Fruit fly (Drosophila melanogaster) whole organism, embryonic: ENCODE results near the gene Ostgamma.

Source experiments
- Adf1 ChIP-seq: fragments of 200-800 bp; sonication (Bioruptor generic); IDR thresholded peaks from 2 replicates; pipeline ENCODE4 v1.3.6; 2022; ENCODE audit warnings: missing biosample characterization, missing genetic modification characterization
- Asciz ChIP-seq: fragments of 200-800 bp; sonication (Bioruptor generic); optimal IDR thresholded peaks from 2 replicates; lab custom pipeline; 2017; ENCODE audit warnings: missing biosample characterization, mild to moderate bottlenecking, missing genetic modification characterization, missing genetic modification reagents
- CG10431 ChIP-seq: fragments of 200-800 bp; sonication (Bioruptor generic); optimal IDR thresholded peaks from 3 replicates; lab custom pipeline; 2018; ENCODE audit warnings: missing biosample characterization, mild to moderate bottlenecking, missing genetic modification characterization
- CG15479 ChIP-seq: fragments of 200-800 bp; sonication (Bioruptor generic); optimal IDR thresholded peaks from 3 replicates; lab custom pipeline; 2019; ENCODE audit warnings: missing biosample characterization, mild to moderate bottlenecking, missing genetic modification characterization, moderate library complexity
- CG18262 ChIP-seq: fragments of 200-800 bp; optimal IDR thresholded peaks from 3 replicates; lab custom pipeline; 2019; ENCODE audit warnings: missing biosample characterization, mild to moderate bottlenecking, missing genetic modification characterization, moderate library complexity
- CG2199 ChIP-seq: fragments of 200-800 bp; sonication (Bioruptor generic); IDR thresholded peaks from 3 replicates; pipeline ENCODE4 v1.3.6; 2022; ENCODE audit warnings: missing biosample characterization, missing genetic modification characterization
- CG31388 ChIP-seq: fragments of 200-800 bp; sonication (Bioruptor generic); optimal IDR thresholded peaks from 2 replicates; lab custom pipeline; 2016; ENCODE audit warnings: missing biosample characterization, missing genetic modification characterization
- CG32767 ChIP-seq: fragments of 200-800 bp; sonication (Bioruptor generic); IDR thresholded peaks from 2 replicates; pipeline ENCODE4 v1.3.6; 2022; ENCODE audit warnings: missing biosample characterization, missing genetic modification characterization
- CG3281 ChIP-seq: fragments of 200-800 bp; sonication (Bioruptor generic); optimal IDR thresholded peaks from 3 replicates; lab custom pipeline; 2017; ENCODE audit warnings: missing biosample characterization, mild to moderate bottlenecking, missing genetic modification characterization
- CG33213 ChIP-seq: fragments of 200-800 bp; sonication (Bioruptor generic); optimal IDR thresholded peaks from 3 replicates; lab custom pipeline; 2016; ENCODE audit warnings: missing biosample characterization, missing genetic modification characterization
- CG34224 ChIP-seq: fragments of 200-800 bp; sonication (Bioruptor generic); IDR thresholded peaks from 3 replicates; pipeline ENCODE4 v1.3.6; 2022; ENCODE audit warnings: missing biosample characterization, missing genetic modification characterization; ENCODE audit not compliant: partially characterized antibody
- CG5180 ChIP-seq: fragments of 200-800 bp; sonication (Bioruptor generic); optimal IDR thresholded peaks from 3 replicates; lab custom pipeline; 2017; ENCODE audit warnings: missing biosample characterization, missing genetic modification characterization, mild to moderate bottlenecking, moderate library complexity, missing genetic modification reagents
- CG6175 ChIP-seq: fragments of 200-800 bp; sonication (Bioruptor generic); IDR thresholded peaks from 3 replicates; pipeline ENCODE4 v1.3.6; 2022; ENCODE audit warnings: missing biosample characterization, missing genetic modification characterization
- CG7271 ChIP-seq: fragments of 200-800 bp; sonication (Bioruptor generic); optimal IDR thresholded peaks from 2 replicates; lab custom pipeline; 2018; ENCODE audit warnings: missing biosample characterization, mild to moderate bottlenecking, missing genetic modification characterization, moderate library complexity
- CG7745 ChIP-seq: fragments of 200-800 bp; sonication (Bioruptor generic); optimal IDR thresholded peaks from 2 replicates; lab custom pipeline; 2018; ENCODE audit warnings: missing biosample characterization, mild to moderate bottlenecking, missing genetic modification characterization, moderate library complexity
- CG7987 ChIP-seq: fragments of 200-800 bp; sonication (Bioruptor generic); optimal IDR thresholded peaks from 2 replicates; lab custom pipeline; 2018; ENCODE audit warnings: missing biosample characterization, mild to moderate bottlenecking, missing genetic modification characterization, moderate library complexity
- Deaf1 ChIP-seq: fragments of 200-800 bp; optimal IDR thresholded peaks from 3 replicates; lab custom pipeline; 2019; ENCODE audit warnings: missing biosample characterization, mild to moderate bottlenecking, missing genetic modification characterization, moderate library complexity
- Dek ChIP-seq: fragments of 200-800 bp; sonication (Bioruptor generic); optimal IDR thresholded peaks from 3 replicates; lab custom pipeline; 2019; ENCODE audit warnings: missing biosample characterization, mild to moderate bottlenecking, missing genetic modification characterization, moderate library complexity
- E2f1 ChIP-seq: fragments of 200-800 bp; sonication (Bioruptor generic); IDR thresholded peaks from 2 replicates; pipeline ENCODE4 v1.3.6; 2022; ENCODE audit warnings: missing biosample characterization, missing genetic modification characterization
- HmgD ChIP-seq: fragments of 200-800 bp; sonication (Bioruptor generic); optimal IDR thresholded peaks from 3 replicates; lab custom pipeline; 2016; ENCODE audit warnings: missing biosample characterization, missing genetic modification characterization
- Med ChIP-seq: fragments of 200-800 bp; sonication (Bioruptor generic); peaks from one replicate; lab custom pipeline; 2016; ENCODE audit warnings: missing biosample characterization, missing genetic modification characterization, mild to moderate bottlenecking, inconsistent platforms, moderate library complexity
- Mes4 ChIP-seq: fragments of 200-800 bp; sonication (Bioruptor generic); optimal IDR thresholded peaks from 2 replicates; lab custom pipeline; 2016; ENCODE audit warnings: missing biosample characterization, missing genetic modification characterization
- Spps ChIP-seq: fragments of 200-800 bp; sonication (Bioruptor generic); optimal IDR thresholded peaks from 2 replicates; lab custom pipeline; 2018; ENCODE audit warnings: missing biosample characterization, mild to moderate bottlenecking, missing genetic modification characterization
- Sry-δ ChIP-seq: fragments of 200-800 bp; sonication (Bioruptor generic); optimal IDR thresholded peaks from 2 replicates; lab custom pipeline; 2016; ENCODE audit warnings: missing biosample characterization, missing genetic modification characterization
- Ssrp ChIP-seq: fragments of 200-800 bp; sonication (Bioruptor generic); optimal IDR thresholded peaks from 2 replicates; lab custom pipeline; 2018; ENCODE audit warnings: missing biosample characterization, mild to moderate bottlenecking, missing genetic modification characterization, moderate library complexity
- Vsx1 ChIP-seq: fragments of 200-800 bp; sonication (Bioruptor generic); optimal IDR thresholded peaks from 2 replicates; lab custom pipeline; 2017; ENCODE audit warnings: missing biosample characterization, mild to moderate bottlenecking, missing genetic modification characterization, missing genetic modification reagents
- Xbp1 ChIP-seq: fragments of 200-800 bp; sonication (Bioruptor generic); optimal IDR thresholded peaks from 3 replicates; lab custom pipeline; 2016; ENCODE audit warnings: missing biosample characterization, mild to moderate bottlenecking, missing genetic modification characterization
- bbx ChIP-seq: fragments of 200-800 bp; sonication (Bioruptor generic); IDR thresholded peaks from 2 replicates; pipeline ENCODE4 v1.3.6; 2022; ENCODE audit warnings: missing biosample characterization, missing genetic modification characterization; ENCODE audit not compliant: partially characterized antibody
- bowl ChIP-seq: fragments of 200-800 bp; sonication (Bioruptor generic); IDR thresholded peaks from 2 replicates; pipeline ENCODE4 v1.3.6; 2022; ENCODE audit warnings: missing biosample characterization, missing genetic modification characterization
- crp ChIP-seq, 2 experiments: fragments of 200-800 bp; sonication (Bioruptor generic); optimal IDR thresholded peaks; 2 replicates in 1 of 2; 3 replicates in 1 of 2; lab custom pipeline; 2017; ENCODE audit warnings: missing biosample characterization in 2 of 2, missing genetic modification characterization in 2 of 2, mild to moderate bottlenecking in 1 of 2, moderate library complexity in 1 of 2
- cwo ChIP-seq: fragments of 200-800 bp; sonication (Bioruptor generic); optimal IDR thresholded peaks from 3 replicates; lab custom pipeline; 2017; ENCODE audit warnings: missing biosample characterization, missing genetic modification characterization, mild to moderate bottlenecking, moderate library complexity, missing genetic modification reagents
- dysf ChIP-seq: fragments of 200-800 bp; sonication (Bioruptor generic); IDR thresholded peaks from 3 replicates; pipeline ENCODE4 v1.3.6; 2022; ENCODE audit warnings: missing biosample characterization, missing genetic modification characterization
- fd96Cb ChIP-seq: fragments of 200-800 bp; sonication (Bioruptor generic); optimal IDR thresholded peaks from 2 replicates; lab custom pipeline; 2018; ENCODE audit warnings: missing biosample characterization, mild to moderate bottlenecking, missing genetic modification characterization, moderate library complexity
- ftz-f1 ChIP-seq: fragments of 200-800 bp; sonication (Bioruptor generic); optimal IDR thresholded peaks from 2 replicates; lab custom pipeline; 2016; ENCODE audit warnings: missing biosample characterization, missing genetic modification characterization
- h ChIP-seq: fragments of >200 bp; optimal IDR thresholded peaks from 2 replicates; lab custom pipeline; 2017
- insv ChIP-seq, 2 experiments: fragments of 200-800 bp; sonication (Bioruptor generic); optimal IDR thresholded peaks; 3 replicates each; lab custom pipeline; 2016 to 2018; ENCODE audit warnings: missing biosample characterization in 2 of 2, missing genetic modification characterization in 2 of 2
- lilli ChIP-seq: fragments of 200-800 bp; sonication (Bioruptor generic); optimal IDR thresholded peaks from 3 replicates; lab custom pipeline; 2016; ENCODE audit warnings: missing biosample characterization, missing genetic modification characterization
- lov ChIP-seq, 2 experiments: fragments of 200-800 bp in 1 of 2; fragments of >200 bp in 1 of 2; sonication (Bioruptor generic) in 1 of 2; IDR thresholded peaks in 1 of 2; optimal IDR thresholded peaks in 1 of 2; 2 replicates in 1 of 2; 3 replicates in 1 of 2; pipeline versions ENCODE4 v1.3.6 to Lab custom; 2017 to 2022; ENCODE audit warnings: missing biosample characterization in 1 of 2, missing genetic modification characterization in 1 of 2
- mirr ChIP-seq: fragments of 200-800 bp; sonication (Bioruptor generic); optimal IDR thresholded peaks from 3 replicates; lab custom pipeline; 2018; ENCODE audit warnings: missing biosample characterization, mild to moderate bottlenecking, missing genetic modification characterization
- mld ChIP-seq: fragments of 200-800 bp; sonication (Bioruptor generic); IDR thresholded peaks from 3 replicates; pipeline ENCODE4 v1.3.6; 2022; ENCODE audit warnings: missing biosample characterization, missing genetic modification characterization; ENCODE audit not compliant: partially characterized antibody
- nerfin-1 ChIP-seq: fragments of 200-800 bp; sonication (Bioruptor generic); optimal IDR thresholded peaks from 3 replicates; lab custom pipeline; 2019; ENCODE audit warnings: missing biosample characterization, mild to moderate bottlenecking, missing genetic modification characterization, moderate library complexity
- peb ChIP-seq: fragments of 200-800 bp; sonication (Bioruptor generic); IDR thresholded peaks from 2 replicates; pipeline ENCODE4 v1.3.6; 2022; ENCODE audit warnings: missing biosample characterization, missing genetic modification characterization
- pnt ChIP-seq: fragments of 200-800 bp; sonication (Bioruptor generic); optimal IDR thresholded peaks from 3 replicates; lab custom pipeline; 2016; ENCODE audit warnings: missing biosample characterization, missing genetic modification characterization
- pros ChIP-seq: fragments of 200-800 bp; sonication (Bioruptor generic); optimal IDR thresholded peaks from 3 replicates; lab custom pipeline; 2019; ENCODE audit warnings: missing biosample characterization, mild to moderate bottlenecking, missing genetic modification characterization, moderate library complexity
- seq ChIP-seq: fragments of 200-800 bp; sonication (Bioruptor generic); IDR thresholded peaks from 2 replicates; pipeline ENCODE4 v1.3.6; 2022; ENCODE audit warnings: missing biosample characterization, missing genetic modification characterization
- twi ChIP-seq: fragments of 200-800 bp; optimal IDR thresholded peaks from 2 replicates; lab custom pipeline; 2019; ENCODE audit warnings: missing biosample characterization, mild to moderate bottlenecking, missing genetic modification characterization, moderate library complexity
- vnd ChIP-seq: fragments of 200-800 bp; sonication (Bioruptor generic); IDR thresholded peaks from 3 replicates; pipeline ENCODE4 v1.3.6; 2022; ENCODE audit warnings: missing biosample characterization, missing genetic modification characterization; ENCODE audit not compliant: partially characterized antibody
- wek ChIP-seq: fragments of 200-800 bp; sonication (Bioruptor generic); optimal IDR thresholded peaks from 3 replicates; lab custom pipeline; 2018; ENCODE audit warnings: missing biosample characterization, mild to moderate bottlenecking, missing genetic modification characterization, moderate library complexity
- z ChIP-seq: fragments of 200-800 bp; sonication (Bioruptor generic); IDR thresholded peaks from 3 replicates; pipeline ENCODE4 v1.3.6; 2022; ENCODE audit warnings: missing biosample characterization, missing genetic modification characterization
- zen2 ChIP-seq: fragments of 200-800 bp; sonication (Bioruptor generic); IDR thresholded peaks from 3 replicates; pipeline ENCODE4 v1.3.6; 2022; ENCODE audit warnings: missing biosample characterization, missing genetic modification characterization; ENCODE audit not compliant: partially characterized antibody

The Ostgamma gene

DNA sequence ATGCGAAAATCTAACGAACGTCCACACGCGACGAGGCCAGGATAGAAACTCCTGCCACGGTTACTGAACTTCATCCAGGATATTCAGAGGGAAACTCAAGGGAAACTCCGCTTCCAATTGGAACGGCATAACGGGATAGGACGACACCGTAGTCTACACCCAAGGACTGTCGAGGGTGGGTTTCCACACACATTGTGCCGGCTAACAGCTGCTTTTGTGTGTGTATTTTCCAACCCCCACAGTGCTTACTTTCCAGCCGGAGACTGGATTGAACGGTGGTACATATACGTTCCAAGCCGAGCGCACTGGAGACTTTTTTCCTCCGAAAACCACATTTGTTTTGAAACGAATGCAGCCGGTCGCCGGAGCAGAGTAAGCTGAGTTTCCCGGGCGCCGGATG, 10.9 kb downstream of the Ostgamma start:
- no peak for TF ChIP-seq dysf (GFP tag; lab: Robert Waterston, UW)
- no peak for TF ChIP-seq Adf1 (GFP tag; lab: Robert Waterston, UW)
- no peak for TF ChIP-seq h (lab: Kevin White, UChicago)
- no peak for TF ChIP-seq Vsx1 (GFP tag; lab: Kevin White, UChicago)
- no peak for TF ChIP-seq CG6175
- no peak for TF ChIP-seq mld
- TF ChIP-seq lov (optimal IDR thresholded peaks at IDR 0.05; lab: Kevin White, UChicago) = no peak
- no peak for TF ChIP-seq lov (GFP tag; IDR thresholded peaks at IDR 0.05; lab: Robert Waterston, UW)
- no peak for TF ChIP-seq cwo
- TF ChIP-seq Mes4 (GFP tag; lab: Kevin White, UChicago) = no peak
- TF ChIP-seq CG7745 (tag; lab: Kevin White, UChicago) = no peak
- TF ChIP-seq vnd (GFP tag; lab: Robert Waterston, UW) = no peak
- TF ChIP-seq Asciz = no peak
- TF ChIP-seq CG32767 (GFP tag; lab: Robert Waterston, UW) = peak; percentile 20; the same call in 1 of the 2 replicates
- no peak for TF ChIP-seq nerfin-1 (tag; lab: Kevin White, UChicago)
- 0 out of 3 replicates have a peak, but pooled peaks have one; percentile 18 for TF ChIP-seq CG34224
- no peak for TF ChIP-seq CG18262
- no peak for TF ChIP-seq Ssrp (tag; lab: Kevin White, UChicago)
- no peak for TF ChIP-seq Dek (tag; lab: Kevin White, UChicago)
- peak; percentile 14; the same call in 1 of the 2 replicates for TF ChIP-seq bbx (GFP tag; lab: Robert Waterston, UW)
- TF ChIP-seq mirr (GFP tag; lab: Kevin White, UChicago) = no peak
- TF ChIP-seq CG5180 (GFP tag; lab: Kevin White, UChicago) = no peak
- peak; percentile 17 for TF ChIP-seq twi (tag; lab: Kevin White, UChicago)
- no peak for TF ChIP-seq Spps (tag; lab: Kevin White, UChicago)
- TF ChIP-seq fd96Cb (tag; lab: Kevin White, UChicago) = no peak
- no peak for TF ChIP-seq wek (GFP tag; lab: Kevin White, UChicago)
- no peak for TF ChIP-seq CG31388 (GFP tag; lab: Kevin White, UChicago)
- TF ChIP-seq CG33213 (GFP tag; lab: Kevin White, UChicago) = no peak
- TF ChIP-seq Xbp1 (GFP tag; lab: Kevin White, UChicago) = no peak
- peak; percentile 36 for TF ChIP-seq CG10431
- TF ChIP-seq zen2 (GFP tag; lab: Robert Waterston, UW) = no peak
- 0 out of 2 replicates have a peak, but pooled peaks have one; percentile 8 for TF ChIP-seq bowl
- no peak for TF ChIP-seq CG2199 (GFP tag; lab: Robert Waterston, UW)
- TF ChIP-seq ftz-f1 (GFP tag; lab: Kevin White, UChicago) = no peak
- TF ChIP-seq CG7987 = no peak
- peak; percentile 56 to 88 for TF ChIP-seq insv (GFP tag; optimal IDR thresholded peaks at IDR 0.05; lab: Kevin White, UChicago)
- TF ChIP-seq seq (GFP tag; lab: Robert Waterston, UW) = peak; percentile 83
- TF ChIP-seq crp (GFP tag; optimal IDR thresholded peaks at IDR 0.05; lab: Kevin White, UChicago) = peak in 1 of 2 experiments; percentile 37
- TF ChIP-seq pros (GFP tag; lab: Kevin White, UChicago) = peak; percentile 72
- no peak for TF ChIP-seq CG7271 (tag; lab: Kevin White, UChicago)
- no peak for TF ChIP-seq CG15479 (GFP tag; lab: Kevin White, UChicago)
- TF ChIP-seq HmgD = no peak
- TF ChIP-seq Med (GFP tag; lab: Kevin White, UChicago) = peak; percentile 24
- TF ChIP-seq Sry-δ (GFP tag; lab: Kevin White, UChicago) = no peak
- TF ChIP-seq peb (GFP tag; lab: Robert Waterston, UW) = no peak
- no peak for TF ChIP-seq pnt (GFP tag; lab: Kevin White, UChicago)
- no peak for TF ChIP-seq CG3281 (GFP tag; lab: Kevin White, UChicago)
- no peak for TF ChIP-seq lilli (GFP tag; lab: Kevin White, UChicago)
- TF ChIP-seq E2f1 (GFP tag; lab: Robert Waterston, UW) = no peak
- TF ChIP-seq z (GFP tag; lab: Robert Waterston, UW) = no peak
- peak; percentile 73 for TF ChIP-seq Deaf1 (tag; lab: Kevin White, UChicago)
